Fruit fly (Drosophila melanogaster) whole organism, embryonic: ENCODE measurements around the gene CG13481.

ENCODE experiments used
- Adf1 ChIP-seq: fragments of 200-800 bp; sonication (Bioruptor generic); IDR thresholded peaks from 2 replicates; pipeline ENCODE4 v1.3.6; 2022; ENCODE audit warnings: missing biosample characterization, missing genetic modification characterization
- Aef1 ChIP-seq: fragments of 200-800 bp; sonication (Bioruptor generic); IDR thresholded peaks from 3 replicates; pipeline ENCODE4 v1.3.6; 2022; ENCODE audit warnings: missing biosample characterization, missing genetic modification characterization
- Atf6 ChIP-seq: fragments of 200-800 bp; sonication (Bioruptor generic); IDR thresholded peaks from 2 replicates; pipeline ENCODE4 v1.3.6; 2022; ENCODE audit warnings: missing biosample characterization, missing genetic modification characterization
- C15 ChIP-seq: fragments of 200-800 bp; sonication (Bioruptor generic); IDR thresholded peaks from 3 replicates; pipeline ENCODE4 v1.3.6; 2022; ENCODE audit warnings: missing biosample characterization, missing genetic modification characterization
- CG10147 ChIP-seq: fragments of 200-800 bp; sonication (Bioruptor generic); optimal IDR thresholded peaks from 2 replicates; lab custom pipeline; 2019; ENCODE audit warnings: missing biosample characterization, mild to moderate bottlenecking, missing genetic modification characterization, moderate library complexity
- CG11093 ChIP-seq: fragments of 200-800 bp; sonication (Bioruptor generic); IDR thresholded peaks from 3 replicates; pipeline ENCODE4 v1.3.6; 2022; ENCODE audit warnings: missing biosample characterization, missing genetic modification characterization
- CG12104 ChIP-seq: fragments of 200-800 bp; sonication (Bioruptor generic); optimal IDR thresholded peaks from 3 replicates; lab custom pipeline; 2016; ENCODE audit warnings: missing biosample characterization, missing genetic modification characterization
- CG13424 ChIP-seq: fragments of 200-800 bp; sonication (Bioruptor generic); optimal IDR thresholded peaks from 2 replicates; lab custom pipeline; 2019; ENCODE audit warnings: missing biosample characterization, mild to moderate bottlenecking, missing genetic modification characterization, moderate library complexity
- CG14667 ChIP-seq: fragments of 200-800 bp; sonication (Bioruptor generic); IDR thresholded peaks from 2 replicates; pipeline ENCODE4 v1.3.6; 2022; ENCODE audit warnings: missing biosample characterization, missing genetic modification characterization
- CG15696 ChIP-seq: fragments of 200-800 bp; sonication (Bioruptor generic); optimal IDR thresholded peaks from 2 replicates; lab custom pipeline; 2019; ENCODE audit warnings: missing biosample characterization, mild to moderate bottlenecking, missing genetic modification characterization, moderate library complexity
- CG16863 ChIP-seq: fragments of 200-800 bp; sonication (Bioruptor generic); optimal IDR thresholded peaks from 3 replicates; lab custom pipeline; 2016; ENCODE audit warnings: missing biosample characterization, missing genetic modification characterization
- CG17328 ChIP-seq: fragments of 200-800 bp; sonication (Bioruptor generic); IDR thresholded peaks from 2 replicates; pipeline ENCODE4 v1.3.6; 2022; ENCODE audit warnings: missing biosample characterization, missing genetic modification characterization
- CG1832 ChIP-seq: fragments of 200-800 bp; sonication (Bioruptor generic); optimal IDR thresholded peaks from 2 replicates; lab custom pipeline; 2017; ENCODE audit warnings: missing biosample characterization, mild to moderate bottlenecking, missing genetic modification characterization, inconsistent platforms
- CG30431 ChIP-seq: fragments of 200-800 bp; sonication (Bioruptor generic); optimal IDR thresholded peaks from 2 replicates; lab custom pipeline; 2017; ENCODE audit warnings: missing biosample characterization, missing genetic modification characterization
- CG33213 ChIP-seq: fragments of 200-800 bp; sonication (Bioruptor generic); optimal IDR thresholded peaks from 3 replicates; lab custom pipeline; 2016; ENCODE audit warnings: missing biosample characterization, missing genetic modification characterization
- CG3407 ChIP-seq: fragments of 200-800 bp; sonication (Bioruptor generic); optimal IDR thresholded peaks from 2 replicates; lab custom pipeline; 2018; ENCODE audit warnings: missing biosample characterization, mild to moderate bottlenecking, missing genetic modification characterization
- CG43689 ChIP-seq: fragments of 200-800 bp; sonication (Bioruptor generic); IDR thresholded peaks from 2 replicates; pipeline ENCODE4 v1.3.6; 2022; ENCODE audit warnings: missing biosample characterization, missing genetic modification characterization
- CG4404 ChIP-seq: fragments of 200-800 bp; sonication (Bioruptor generic); IDR thresholded peaks from 2 replicates; pipeline ENCODE4 v1.3.6; 2022; ENCODE audit warnings: missing biosample characterization, missing genetic modification characterization
- CG6272 ChIP-seq: fragments of 200-800 bp; sonication (Bioruptor generic); IDR thresholded peaks from 2 replicates; pipeline ENCODE4 v1.3.6; 2022; ENCODE audit warnings: missing biosample characterization, missing genetic modification characterization
- CG6813 ChIP-seq: fragments of 200-800 bp; sonication (Bioruptor generic); optimal IDR thresholded peaks from 2 replicates; lab custom pipeline; 2017; ENCODE audit warnings: missing biosample characterization, missing genetic modification characterization, mild to moderate bottlenecking, moderate library complexity, missing genetic modification reagents
- CG9609 ChIP-seq: fragments of 200-800 bp; sonication (Bioruptor generic); optimal IDR thresholded peaks from 3 replicates; lab custom pipeline; 2016; ENCODE audit warnings: missing biosample characterization, missing genetic modification characterization
- CHES-1-like ChIP-seq: fragments of 200-800 bp; sonication (Bioruptor generic); optimal IDR thresholded peaks from 2 replicates; lab custom pipeline; 2016; ENCODE audit warnings: missing biosample characterization, missing genetic modification characterization
- Camta ChIP-seq: fragments of 200-800 bp; sonication (Bioruptor generic); optimal IDR thresholded peaks from 2 replicates; lab custom pipeline; 2016; ENCODE audit warnings: missing biosample characterization, missing genetic modification characterization
- Dll ChIP-seq: fragments of 200-800 bp; sonication (Bioruptor generic); IDR thresholded peaks from 4 replicates; pipeline ENCODE4 v1.3.6; 2022; ENCODE audit warnings: missing biosample characterization, missing genetic modification characterization; ENCODE audit not compliant: partially characterized antibody
- H2.0 ChIP-seq: fragments of 200-800 bp; sonication (Bioruptor generic); IDR thresholded peaks from 2 replicates; pipeline ENCODE4 v1.3.6; 2022; ENCODE audit warnings: missing biosample characterization, missing genetic modification characterization
- Max ChIP-seq: fragments of 200-800 bp; sonication (Bioruptor generic); optimal IDR thresholded peaks from 2 replicates; lab custom pipeline; 2016; ENCODE audit warnings: missing biosample characterization, mild to moderate bottlenecking, missing genetic modification characterization
- Med ChIP-seq: fragments of 200-800 bp; sonication (Bioruptor generic); peaks from one replicate; lab custom pipeline; 2016; ENCODE audit warnings: missing biosample characterization, missing genetic modification characterization, mild to moderate bottlenecking, inconsistent platforms, moderate library complexity
- NfI ChIP-seq: fragments of 200-800 bp; sonication (Bioruptor generic); optimal IDR thresholded peaks from 3 replicates; lab custom pipeline; 2018; ENCODE audit warnings: missing biosample characterization, mild to moderate bottlenecking, missing genetic modification characterization, moderate library complexity
- Ptx1 ChIP-seq: fragments of 200-800 bp; sonication (Bioruptor generic); IDR thresholded peaks from 2 replicates; pipeline ENCODE4 v1.3.6; 2022; ENCODE audit warnings: missing biosample characterization, missing genetic modification characterization
- Sin3A ChIP-seq: fragments of >200 bp; optimal IDR thresholded peaks from 2 replicates; lab custom pipeline; 2018
- Stat92E ChIP-seq, 3 experiments: fragments of >200 bp in 2 of 3; fragments of 200-800 bp in 1 of 3; sonication (Bioruptor generic) in 1 of 3; optimal IDR thresholded peaks; 2 replicates each; lab custom pipeline; 2017 to 2019; ENCODE audit warnings: missing biosample characterization in 3 of 3, missing genetic modification characterization in 3 of 3, mild to moderate bottlenecking in 1 of 3, moderate library complexity in 1 of 3
- bab2 ChIP-seq: fragments of 200-800 bp; sonication (Bioruptor generic); optimal IDR thresholded peaks from 2 replicates; lab custom pipeline; 2016; ENCODE audit warnings: missing biosample characterization, missing genetic modification characterization
- bbx ChIP-seq: fragments of 200-800 bp; sonication (Bioruptor generic); IDR thresholded peaks from 2 replicates; pipeline ENCODE4 v1.3.6; 2022; ENCODE audit warnings: missing biosample characterization, missing genetic modification characterization; ENCODE audit not compliant: partially characterized antibody
- cad ChIP-seq: fragments of >200 bp; optimal IDR thresholded peaks from 2 replicates; lab custom pipeline; 2017; ENCODE audit warnings: missing biosample characterization, missing genetic modification characterization
- chif ChIP-seq, 2 experiments: fragments of 200-800 bp; sonication (Bioruptor generic); optimal IDR thresholded peaks; 3 replicates each; lab custom pipeline; 2016; ENCODE audit warnings: missing biosample characterization in 2 of 2, missing genetic modification characterization in 2 of 2
- croc ChIP-seq: fragments of 200-800 bp; sonication (Bioruptor generic); conservative IDR thresholded peaks from 3 replicates; pipeline ENCODE4 v1.3.6; 2022; ENCODE audit warnings: missing biosample characterization, missing genetic modification characterization
- dpn ChIP-seq, 2 experiments: fragments of 200-800 bp; sonication (Bioruptor generic); optimal IDR thresholded peaks; 3 replicates each; lab custom pipeline; 2016; ENCODE audit warnings: missing biosample characterization in 2 of 2, missing genetic modification characterization in 2 of 2
- eve ChIP-seq, 2 experiments: fragments of >200 bp; optimal IDR thresholded peaks; 2 replicates each; lab custom pipeline; 2017; ENCODE audit warnings: missing biosample characterization in 2 of 2, missing genetic modification characterization in 2 of 2
- exex ChIP-seq: fragments of 200-800 bp; sonication (Bioruptor generic); optimal IDR thresholded peaks from 4 replicates; lab custom pipeline; 2018; ENCODE audit warnings: missing biosample characterization, mild to moderate bottlenecking, missing genetic modification characterization, moderate library complexity
- gcm2 ChIP-seq: fragments of 200-800 bp; sonication (Bioruptor generic); optimal IDR thresholded peaks from 2 replicates; lab custom pipeline; 2016; ENCODE audit warnings: missing biosample characterization, missing genetic modification characterization
- gfzf ChIP-seq: fragments of 200-800 bp; sonication (Bioruptor generic); optimal IDR thresholded peaks from 2 replicates; lab custom pipeline; 2016; ENCODE audit warnings: missing biosample characterization, mild to moderate bottlenecking, missing genetic modification characterization, moderate library complexity
- gt ChIP-seq: fragments of 200-800 bp; sonication (Bioruptor generic); IDR thresholded peaks from 2 replicates; pipeline ENCODE4 v1.3.6; 2022; ENCODE audit warnings: missing biosample characterization, missing genetic modification characterization
- hth ChIP-seq: fragments of >200 bp; optimal IDR thresholded peaks from 2 replicates; lab custom pipeline; 2017; ENCODE audit warnings: inconsistent platforms
- ind ChIP-seq: fragments of 200-800 bp; sonication (Bioruptor generic); optimal IDR thresholded peaks from 3 replicates; lab custom pipeline; 2016; ENCODE audit warnings: missing biosample characterization, missing genetic modification characterization
- kah ChIP-seq: fragments of 200-800 bp; sonication (Bioruptor generic); optimal IDR thresholded peaks from 2 replicates; lab custom pipeline; 2018; ENCODE audit warnings: missing biosample characterization, mild to moderate bottlenecking, missing genetic modification characterization
- ken ChIP-seq: fragments of 200-800 bp; sonication (Bioruptor generic); IDR thresholded peaks from 3 replicates; pipeline ENCODE4 v1.3.6; 2022; ENCODE audit warnings: missing biosample characterization, missing genetic modification characterization
- kni ChIP-seq: fragments of 200-800 bp; sonication (Bioruptor generic); optimal IDR thresholded peaks from 3 replicates; lab custom pipeline; 2017; ENCODE audit warnings: mild to moderate bottlenecking, missing biosample characterization, missing genetic modification reagents, missing genetic modification characterization
- lbe ChIP-seq: fragments of 200-800 bp; sonication (Bioruptor generic); optimal IDR thresholded peaks from 2 replicates; lab custom pipeline; 2016; ENCODE audit warnings: missing biosample characterization, mild to moderate bottlenecking, missing genetic modification characterization
- p53 ChIP-seq: fragments of 200-800 bp; sonication (Bioruptor generic); optimal IDR thresholded peaks from 2 replicates; lab custom pipeline; 2016; ENCODE audit warnings: missing biosample characterization, missing genetic modification characterization
- phol ChIP-seq: fragments of 200-800 bp; sonication (Bioruptor generic); optimal IDR thresholded peaks from 3 replicates; lab custom pipeline; 2018; ENCODE audit warnings: missing biosample characterization, mild to moderate bottlenecking, missing genetic modification characterization, moderate library complexity
- salm ChIP-seq: fragments of 200-800 bp; sonication (Bioruptor generic); optimal IDR thresholded peaks from 2 replicates; lab custom pipeline; 2018; ENCODE audit warnings: missing biosample characterization, mild to moderate bottlenecking, missing genetic modification characterization
- slp2 ChIP-seq: fragments of 200-800 bp; sonication (Bioruptor generic); optimal IDR thresholded peaks from 2 replicates; lab custom pipeline; 2016; ENCODE audit warnings: missing biosample characterization, missing genetic modification characterization
- zen ChIP-seq: fragments of 200-800 bp; sonication (Bioruptor generic); optimal IDR thresholded peaks from 3 replicates; lab custom pipeline; 2018; ENCODE audit warnings: missing biosample characterization, mild to moderate bottlenecking, missing genetic modification characterization, moderate library complexity

Gene CG13481

dm6 chr3L:14328437-14328836, 41.1 kb downstream of the CG13481 start (continued):
- TF ChIP-seq Stat92E (GFP tag; optimal IDR thresholded peaks at IDR 0.05; lab: Kevin White, UChicago) (no peak), Dll (GFP tag; lab: Robert Waterston, UW) (no peak), Camta (GFP tag; lab: Kevin White, UChicago) (no peak), CG1832 (GFP tag; lab: Kevin White, UChicago) (no peak), CHES-1-like (GFP tag; lab: Kevin White, UChicago) (no peak), CG13424 (peak; percentile 58), H2.0 (GFP tag; lab: Robert Waterston, UW) (no peak), lbe (no peak), zen (tag; lab: Kevin White, UChicago) (no peak), slp2 (no peak), p53 (no peak), kah (GFP tag; lab: Kevin White, UChicago) (no peak), phol (tag; lab: Kevin White, UChicago) (peak; percentile 44), CG10147 (GFP tag; lab: Kevin White, UChicago) (no peak), CG4404 (GFP tag; lab: Robert Waterston, UW) (no peak), eve (GFP tag; optimal IDR thresholded peaks at IDR 0.05; lab: Kevin White, UChicago) (no peak), CG33213 (GFP tag; lab: Kevin White, UChicago) (no peak), CG6813 (GFP tag; lab: Kevin White, UChicago) (no peak), kni (GFP tag; lab: Kevin White, UChicago) (no peak), CG11093 (GFP tag; lab: Robert Waterston, UW) (no peak), Aef1 (no peak), bab2 (no peak), CG17328 (GFP tag; lab: Robert Waterston, UW) (no peak), gt (GFP tag; lab: Robert Waterston, UW) (no peak), CG12104 (peak; percentile 11), CG15696 (tag; lab: Kevin White, UChicago) (no peak), chif (GFP tag; optimal IDR thresholded peaks at IDR 0.05; lab: Kevin White, UChicago) (peak in 1 of 2 experiments; percentile 4), ind (peak; percentile 0), Max (GFP tag; lab: Kevin White, UChicago) (peak; percentile 28), gcm2 (GFP tag; lab: Kevin White, UChicago) (no peak), Atf6 (no peak), salm (tag; lab: Kevin White, UChicago) (no peak), NfI (GFP tag; lab: Kevin White, UChicago) (peak; percentile 11), CG16863 (GFP tag; lab: Kevin White, UChicago) (no peak), dpn (GFP tag; optimal IDR thresholded peaks at IDR 0.05; lab: Kevin White, UChicago) (peak in 1 of 2 experiments; percentile 9), CG14667 (GFP tag; lab: Robert Waterston, UW) (no peak), Sin3A (lab: Kevin White, UChicago) (no peak), cad (GFP tag; lab: Kevin White, UChicago) (no peak), hth (no peak), ken (GFP tag; lab: Robert Waterston, UW) (no peak), CG9609 (GFP tag; lab: Kevin White, UChicago) (no peak), Ptx1 (no peak), CG43689 (no peak), CG30431 (GFP tag; lab: Kevin White, UChicago) (no peak), C15 (GFP tag; lab: Robert Waterston, UW) (no peak), bbx (no peak), gfzf (GFP tag; lab: Kevin White, UChicago) (no peak), Adf1 (GFP tag; lab: Robert Waterston, UW) (no peak), CG3407 (GFP tag; lab: Kevin White, UChicago) (peak; percentile 28), croc (no peak), Med (GFP tag; lab: Kevin White, UChicago) (peak; percentile 57), exex (tag; lab: Kevin White, UChicago) (no peak), CG6272 (no peak)
